Fruit fly (Drosophila melanogaster) whole organism, prepupa: ENCODE measurements around the gene CG33514.

Experiments
- Blimp-1 ChIP-seq: fragments of 200-800 bp; sonication (Bioruptor generic); optimal IDR thresholded peaks from 3 replicates; lab custom pipeline; 2017; ENCODE audit warnings: missing biosample characterization, missing genetic modification characterization, mild to moderate bottlenecking, moderate library complexity, missing genetic modification reagents
- CG11294 ChIP-seq: fragments of 200-800 bp; sonication (Bioruptor generic); IDR thresholded peaks from 2 replicates; pipeline ENCODE4 v1.3.6; 2022; ENCODE audit warnings: missing biosample characterization, missing genetic modification characterization
- CG15336 ChIP-seq: fragments of 200-800 bp; sonication (Bioruptor generic); IDR thresholded peaks from 2 replicates; pipeline ENCODE4 v1.3.6; 2022; ENCODE audit warnings: missing biosample characterization, missing genetic modification characterization
- CG3032 ChIP-seq: fragments of 200-800 bp; optimal IDR thresholded peaks from 2 replicates; lab custom pipeline; 2019; ENCODE audit warnings: missing biosample characterization, mild to moderate bottlenecking, missing genetic modification characterization, moderate library complexity
- CG31627 ChIP-seq: fragments of 200-800 bp; sonication (Bioruptor generic); optimal IDR thresholded peaks from 3 replicates; lab custom pipeline; 2016; ENCODE audit warnings: missing biosample characterization, missing genetic modification characterization
- CG32006 ChIP-seq: fragments of 200-800 bp; sonication (Bioruptor generic); optimal IDR thresholded peaks from 3 replicates; lab custom pipeline; 2017; ENCODE audit warnings: missing biosample characterization, mild to moderate bottlenecking, missing genetic modification characterization
- CG6163 ChIP-seq: fragments of 200-800 bp; sonication (Bioruptor generic); IDR thresholded peaks from 3 replicates; pipeline ENCODE4 v1.3.6; 2022; ENCODE audit warnings: missing biosample characterization, missing genetic modification characterization
- CG6276 ChIP-seq: fragments of 200-800 bp; sonication (Bioruptor generic); optimal IDR thresholded peaks from 2 replicates; lab custom pipeline; 2017; ENCODE audit warnings: missing biosample characterization, mild to moderate bottlenecking, missing genetic modification characterization
- CG6792 ChIP-seq: fragments of 200-800 bp; sonication (Bioruptor generic); optimal IDR thresholded peaks from 3 replicates; lab custom pipeline; 2016; ENCODE audit warnings: missing biosample characterization, missing genetic modification characterization
- CG6808 ChIP-seq: fragments of 200-800 bp; sonication (Bioruptor generic); optimal IDR thresholded peaks from 3 replicates; lab custom pipeline; 2017; ENCODE audit warnings: missing biosample characterization, missing genetic modification characterization, mild to moderate bottlenecking, moderate library complexity, missing genetic modification reagents
- CG7368 ChIP-seq: fragments of 200-800 bp; sonication (Bioruptor generic); optimal IDR thresholded peaks from 3 replicates; lab custom pipeline; 2016; ENCODE audit warnings: missing biosample characterization, missing genetic modification characterization
- CG8119 ChIP-seq: fragments of 200-800 bp; sonication (Bioruptor generic); IDR thresholded peaks from 3 replicates; pipeline ENCODE4 v1.3.6; 2022; ENCODE audit warnings: missing biosample characterization, missing genetic modification characterization
- CG9139 ChIP-seq: fragments of 200-800 bp; sonication (Bioruptor generic); optimal IDR thresholded peaks from 3 replicates; lab custom pipeline; 2017; ENCODE audit warnings: missing biosample characterization, mild to moderate bottlenecking, missing genetic modification characterization
- Eip78C ChIP-seq: fragments of 200-800 bp; sonication (Bioruptor generic); peaks from one replicate; lab custom pipeline; 2016; ENCODE audit warnings: missing biosample characterization, missing genetic modification characterization
- Gug ChIP-seq: fragments of 200-800 bp; sonication (Bioruptor generic); IDR thresholded peaks from 2 replicates; pipeline ENCODE4 v1.3.6; 2022; ENCODE audit warnings: missing biosample characterization, missing genetic modification characterization
- Hr39 ChIP-seq: fragments of 200-800 bp; sonication (Bioruptor generic); optimal IDR thresholded peaks from 2 replicates; lab custom pipeline; 2016; ENCODE audit warnings: missing biosample characterization, missing genetic modification characterization
- Hr4 ChIP-seq: fragments of 200-800 bp; sonication (Bioruptor generic); optimal IDR thresholded peaks from 3 replicates; lab custom pipeline; 2016; ENCODE audit warnings: missing biosample characterization, missing genetic modification characterization
- Lpt ChIP-seq: fragments of 200-800 bp; sonication (Bioruptor generic); optimal IDR thresholded peaks from 3 replicates; lab custom pipeline; 2016; ENCODE audit warnings: missing biosample characterization, missing genetic modification characterization
- Met ChIP-seq: fragments of 200-800 bp; sonication (Bioruptor generic); optimal IDR thresholded peaks from 3 replicates; lab custom pipeline; 2016; ENCODE audit warnings: missing biosample characterization, missing genetic modification characterization
- Smox ChIP-seq: fragments of 200-800 bp; sonication (Bioruptor generic); optimal IDR thresholded peaks from 3 replicates; lab custom pipeline; 2016; ENCODE audit warnings: missing biosample characterization, missing genetic modification characterization
- Sox102F ChIP-seq: fragments of 200-800 bp; sonication (Bioruptor generic); optimal IDR thresholded peaks from 2 replicates; lab custom pipeline; 2016; ENCODE audit warnings: missing biosample characterization, mild to moderate bottlenecking, missing genetic modification characterization
- Sox14 ChIP-seq: fragments of 200-800 bp; sonication (Bioruptor generic); optimal IDR thresholded peaks from 3 replicates; lab custom pipeline; 2016; ENCODE audit warnings: missing biosample characterization, missing genetic modification characterization
- achi ChIP-seq: fragments of 200-800 bp; sonication (Bioruptor generic); optimal IDR thresholded peaks from 3 replicates; lab custom pipeline; 2016; ENCODE audit warnings: missing biosample characterization, missing genetic modification characterization
- acj6 ChIP-seq: fragments of 200-800 bp; sonication (Bioruptor generic); optimal IDR thresholded peaks from 3 replicates; lab custom pipeline; 2016; ENCODE audit warnings: missing biosample characterization, missing genetic modification characterization
- dac ChIP-seq: fragments of 200-800 bp; sonication (Bioruptor generic); optimal IDR thresholded peaks from 2 replicates; lab custom pipeline; 2017; ENCODE audit warnings: missing biosample characterization, mild to moderate bottlenecking, missing genetic modification characterization
- eg ChIP-seq: fragments of 200-800 bp; sonication (Bioruptor generic); IDR thresholded peaks from 3 replicates; pipeline ENCODE4 v1.3.6; 2022; ENCODE audit warnings: missing biosample characterization, missing genetic modification characterization
- esn ChIP-seq: fragments of 200-800 bp; sonication (Bioruptor generic); optimal IDR thresholded peaks from 2 replicates; lab custom pipeline; 2016; ENCODE audit warnings: missing biosample characterization, mild to moderate bottlenecking, missing genetic modification characterization, moderate library complexity
- net ChIP-seq: fragments of 200-800 bp; sonication (Bioruptor generic); optimal IDR thresholded peaks from 3 replicates; lab custom pipeline; 2016; ENCODE audit warnings: missing biosample characterization, missing genetic modification characterization
- salr ChIP-seq, 2 experiments: fragments of 200-800 bp; sonication (Bioruptor generic); optimal IDR thresholded peaks; 3 replicates each; lab custom pipeline; 2016 to 2018; ENCODE audit warnings: missing biosample characterization in 2 of 2, missing genetic modification characterization in 2 of 2, mild to moderate bottlenecking in 1 of 2
- svp ChIP-seq: fragments of 200-800 bp; sonication (Bioruptor generic); peaks from one replicate; lab custom pipeline; 2016; ENCODE audit warnings: missing biosample characterization, missing genetic modification characterization
- topi ChIP-seq: fragments of 200-800 bp; sonication (Bioruptor generic); optimal IDR thresholded peaks from 3 replicates; lab custom pipeline; 2016; ENCODE audit warnings: missing biosample characterization, missing genetic modification characterization
- vri ChIP-seq: fragments of 200-800 bp; sonication (Bioruptor generic); optimal IDR thresholded peaks from 3 replicates; lab custom pipeline; 2016; ENCODE audit warnings: missing biosample characterization, mild to moderate bottlenecking, missing genetic modification characterization

The CG33514 gene

dm6 chr3L:4409134-4409897 is 44.1 kb downstream of the CG33514 start:
- peak; percentile 90 for TF ChIP-seq vri (GFP tag; lab: Kevin White, UChicago)
- no peak for TF ChIP-seq Eip78C (GFP tag; lab: Kevin White, UChicago)
- TF ChIP-seq Blimp-1 (GFP tag; lab: Kevin White, UChicago) = peak; percentile 45
- peak; percentile 0 to 5 for TF ChIP-seq salr (GFP tag; optimal IDR thresholded peaks at IDR 0.05; lab: Kevin White, UChicago)
- TF ChIP-seq CG9139 (GFP tag; lab: Kevin White, UChicago) = no peak

- TF ChIP-seq Eip78C (GFP tag; lab: Kevin White, UChicago) = peak; percentile 20
- no peak for TF ChIP-seq topi
- TF ChIP-seq, all 60 proteins: peak for 1
Observed at dm6 chr3L:4409898-4410629, 44.8 kb downstream of the CG33514 start.

dm6 chr3L:4411025-4411873 is 46.0 kb downstream of the CG33514 start:
- no peak for TF ChIP-seq CG3032 (tag; lab: Kevin White, UChicago)
- peak; percentile 48 for TF ChIP-seq Sox102F
- TF ChIP-seq Sox14 (GFP tag; lab: Kevin White, UChicago) = no peak
- TF ChIP-seq Hr4 (GFP tag; lab: Kevin White, UChicago) = peak; percentile 21
- no peak for TF ChIP-seq CG7368 (GFP tag; lab: Kevin White, UChicago)
- TF ChIP-seq svp = peak; percentile 73
- peak; percentile 24 for TF ChIP-seq Hr39 (GFP tag; lab: Kevin White, UChicago)
- TF ChIP-seq Met (GFP tag; lab: Kevin White, UChicago) = peak; percentile 24
- peak; percentile 69 for TF ChIP-seq vri (GFP tag; lab: Kevin White, UChicago)
- peak; percentile 6 for TF ChIP-seq CG6792
- TF ChIP-seq Eip78C (GFP tag; lab: Kevin White, UChicago) = peak; percentile 67
- TF ChIP-seq CG31627 (GFP tag; lab: Kevin White, UChicago) = no peak
- TF ChIP-seq esn = peak; percentile 30
- peak; percentile 23 for TF ChIP-seq topi
- TF ChIP-seq acj6 (GFP tag; lab: Kevin White, UChicago) = peak; percentile 19
- TF ChIP-seq Smox (GFP tag; lab: Kevin White, UChicago) = peak; percentile 19
- TF ChIP-seq CG6276 = no peak
- TF ChIP-seq CG32006 (GFP tag; lab: Kevin White, UChicago) = peak; percentile 33

dm6 chr3L:4411951-4412350 is 46.7 kb downstream of the CG33514 start:
- TF ChIP-seq CG31627 (GFP tag; lab: Kevin White, UChicago) (no peak), svp (no peak), CG6276 (no peak), eg (GFP tag; lab: Robert Waterston, UW) (no peak), achi (GFP tag; lab: Kevin White, UChicago) (no peak), acj6 (GFP tag; lab: Kevin White, UChicago) (no peak)

- TF ChIP-seq CG15336 (GFP tag; lab: Robert Waterston, UW) = peak; percentile 53
- peak; percentile 51 for TF ChIP-seq Gug (GFP tag; lab: Robert Waterston, UW)
- peak; percentile 24 for TF ChIP-seq Lpt (GFP tag; lab: Kevin White, UChicago)
- peak; percentile 17 for TF ChIP-seq net (GFP tag; lab: Kevin White, UChicago)
- TF ChIP-seq CG6163 = peak; percentile 70; the same call in 2 of the 3 replicates
- peak; percentile 47 for TF ChIP-seq CG32006 (GFP tag; lab: Kevin White, UChicago)
- peak; percentile 32 for TF ChIP-seq CG6276
- no peak for TF ChIP-seq dac
- TF ChIP-seq CG6808 (GFP tag; lab: Kevin White, UChicago) = no peak
- TF ChIP-seq CG11294 (GFP tag; lab: Robert Waterston, UW) = peak; percentile 62
- peak; percentile 48 for TF ChIP-seq Hr4 (GFP tag; lab: Kevin White, UChicago)
- TF ChIP-seq eg (GFP tag; lab: Robert Waterston, UW) = peak; percentile 79
- no peak for TF ChIP-seq CG31627 (GFP tag; lab: Kevin White, UChicago)
- peak; percentile 33; the same call in 2 of the 3 replicates for TF ChIP-seq CG8119 (GFP tag; lab: Robert Waterston, UW)
- TF ChIP-seq, all 60 proteins: peak for 11
Observed at dm6 chr3L:4412974-4413373, 47.7 kb downstream of the CG33514 start.
